Fruit fly (Drosophila melanogaster) whole organism, embryonic: ENCODE results near the gene Elp6.

Experiments used
- Asciz ChIP-seq: fragments of 200-800 bp; sonication (Bioruptor generic); optimal IDR thresholded peaks from 2 replicates; lab custom pipeline; 2017; ENCODE audit warnings: missing biosample characterization, mild to moderate bottlenecking, missing genetic modification characterization, missing genetic modification reagents
- Atf6 ChIP-seq: fragments of 200-800 bp; sonication (Bioruptor generic); IDR thresholded peaks from 2 replicates; pipeline ENCODE4 v1.3.6; 2022; ENCODE audit warnings: missing biosample characterization, missing genetic modification characterization
- CG11398 ChIP-seq: fragments of 200-800 bp; sonication (Bioruptor generic); optimal IDR thresholded peaks from 2 replicates; lab custom pipeline; 2016; ENCODE audit warnings: missing biosample characterization, missing genetic modification characterization
- CG1233 ChIP-seq: fragments of 200-800 bp; sonication (Bioruptor generic); optimal IDR thresholded peaks from 4 replicates; lab custom pipeline; 2018; ENCODE audit warnings: missing biosample characterization, mild to moderate bottlenecking, missing genetic modification characterization
- CG14667 ChIP-seq: fragments of 200-800 bp; sonication (Bioruptor generic); IDR thresholded peaks from 2 replicates; pipeline ENCODE4 v1.3.6; 2022; ENCODE audit warnings: missing biosample characterization, missing genetic modification characterization
- CG17829 ChIP-seq: fragments of 200-800 bp; optimal IDR thresholded peaks from 2 replicates; lab custom pipeline; 2019; ENCODE audit warnings: missing biosample characterization, mild to moderate bottlenecking, missing genetic modification characterization, moderate library complexity
- CG2199 ChIP-seq: fragments of 200-800 bp; sonication (Bioruptor generic); IDR thresholded peaks from 3 replicates; pipeline ENCODE4 v1.3.6; 2022; ENCODE audit warnings: missing biosample characterization, missing genetic modification characterization
- CG2875 ChIP-seq: fragments of 200-800 bp; sonication (Bioruptor generic); optimal IDR thresholded peaks from 2 replicates; lab custom pipeline; 2017; ENCODE audit warnings: missing biosample characterization, mild to moderate bottlenecking, missing genetic modification characterization, missing genetic modification reagents
- CG31365 ChIP-seq: fragments of 200-800 bp; sonication (Bioruptor generic); optimal IDR thresholded peaks from 2 replicates; lab custom pipeline; 2018; ENCODE audit warnings: missing biosample characterization, mild to moderate bottlenecking, missing genetic modification characterization
- CG4617 ChIP-seq: fragments of 200-800 bp; sonication (Bioruptor generic); optimal IDR thresholded peaks from 3 replicates; lab custom pipeline; 2016; ENCODE audit warnings: missing biosample characterization, missing genetic modification characterization, borderline replicate concordance
- CG4820 ChIP-seq: fragments of 200-800 bp; sonication (Bioruptor generic); optimal IDR thresholded peaks from 3 replicates; lab custom pipeline; 2016; ENCODE audit warnings: missing biosample characterization, missing genetic modification characterization
- CG4854 ChIP-seq: fragments of 200-800 bp; sonication (Bioruptor generic); optimal IDR thresholded peaks from 2 replicates; lab custom pipeline; 2016; ENCODE audit warnings: missing biosample characterization, missing genetic modification characterization, inconsistent platforms
- CG6175 ChIP-seq: fragments of 200-800 bp; sonication (Bioruptor generic); IDR thresholded peaks from 3 replicates; pipeline ENCODE4 v1.3.6; 2022; ENCODE audit warnings: missing biosample characterization, missing genetic modification characterization
- CG6854 ChIP-seq: fragments of 200-800 bp; sonication (Bioruptor generic); optimal IDR thresholded peaks from 3 replicates; lab custom pipeline; 2017; ENCODE audit warnings: missing biosample characterization, mild to moderate bottlenecking, missing genetic modification characterization
- CG8089 ChIP-seq: fragments of 200-800 bp; sonication (Bioruptor generic); optimal IDR thresholded peaks from 3 replicates; lab custom pipeline; 2016; ENCODE audit warnings: missing biosample characterization, missing genetic modification characterization
- CG8765 ChIP-seq: fragments of 200-800 bp; sonication (Bioruptor generic); IDR thresholded peaks from 2 replicates; pipeline ENCODE4 v1.3.6; 2022; ENCODE audit warnings: missing biosample characterization, missing genetic modification characterization
- D19B ChIP-seq: fragments of 200-800 bp; sonication (Bioruptor generic); optimal IDR thresholded peaks from 2 replicates; lab custom pipeline; 2017; ENCODE audit warnings: missing biosample characterization, mild to moderate bottlenecking, missing genetic modification characterization
- Dbx ChIP-seq: fragments of 200-800 bp; sonication (Bioruptor generic); IDR thresholded peaks from 3 replicates; pipeline ENCODE4 v1.3.6; 2022; ENCODE audit warnings: missing biosample characterization, missing genetic modification characterization
- Deaf1 ChIP-seq: fragments of 200-800 bp; optimal IDR thresholded peaks from 3 replicates; lab custom pipeline; 2019; ENCODE audit warnings: missing biosample characterization, mild to moderate bottlenecking, missing genetic modification characterization, moderate library complexity
- Dref ChIP-seq: fragments of 200-800 bp; sonication (Bioruptor generic); IDR thresholded peaks from 2 replicates; pipeline ENCODE4 v1.3.6; 2022; ENCODE audit warnings: missing biosample characterization, missing genetic modification characterization
- E2f1 ChIP-seq: fragments of 200-800 bp; sonication (Bioruptor generic); IDR thresholded peaks from 2 replicates; pipeline ENCODE4 v1.3.6; 2022; ENCODE audit warnings: missing biosample characterization, missing genetic modification characterization
- Fer3 ChIP-seq: fragments of 200-800 bp; sonication (Bioruptor generic); optimal IDR thresholded peaks from 2 replicates; lab custom pipeline; 2018; ENCODE audit warnings: missing biosample characterization, mild to moderate bottlenecking, missing genetic modification characterization, moderate library complexity
- H15 ChIP-seq: fragments of 200-800 bp; sonication (Bioruptor generic); IDR thresholded peaks from 3 replicates; pipeline ENCODE4 v1.3.6; 2022; ENCODE audit warnings: missing biosample characterization, missing genetic modification characterization
- HmgZ ChIP-seq: fragments of 200-800 bp; sonication (Bioruptor generic); optimal IDR thresholded peaks from 2 replicates; lab custom pipeline; 2018; ENCODE audit warnings: missing biosample characterization, mild to moderate bottlenecking, missing genetic modification characterization
- ase ChIP-seq: fragments of 200-800 bp; sonication (Bioruptor generic); IDR thresholded peaks from 3 replicates; pipeline ENCODE4 v1.3.6; 2022; ENCODE audit warnings: missing biosample characterization, missing genetic modification characterization
- ash1 ChIP-seq: fragments of 200-800 bp; sonication (Bioruptor generic); optimal IDR thresholded peaks from 2 replicates; lab custom pipeline; 2018; ENCODE audit warnings: missing biosample characterization, mild to moderate bottlenecking, missing genetic modification characterization
- btn ChIP-seq: fragments of 200-800 bp; sonication (Bioruptor generic); optimal IDR thresholded peaks from 2 replicates; lab custom pipeline; 2016; ENCODE audit warnings: missing biosample characterization, missing genetic modification characterization
- chif ChIP-seq, 2 experiments: fragments of 200-800 bp; sonication (Bioruptor generic); optimal IDR thresholded peaks; 3 replicates each; lab custom pipeline; 2016; ENCODE audit warnings: missing biosample characterization in 2 of 2, missing genetic modification characterization in 2 of 2
- chm ChIP-seq: fragments of 200-800 bp; sonication (Bioruptor generic); IDR thresholded peaks from 2 replicates; pipeline ENCODE4 v1.3.6; 2022; ENCODE audit warnings: missing biosample characterization, missing genetic modification characterization
- ci ChIP-seq: fragments of 200-800 bp; sonication (Bioruptor generic); IDR thresholded peaks from 3 replicates; pipeline ENCODE4 v1.3.6; 2022; ENCODE audit warnings: missing biosample characterization, missing genetic modification characterization
- danr ChIP-seq: fragments of 200-800 bp; sonication (Bioruptor generic); IDR thresholded peaks from 2 replicates; pipeline ENCODE4 v1.3.6; 2022; ENCODE audit warnings: missing biosample characterization, missing genetic modification characterization
- dati ChIP-seq: fragments of 200-800 bp; sonication (Bioruptor generic); IDR thresholded peaks from 2 replicates; pipeline ENCODE4 v1.3.6; 2022; ENCODE audit warnings: missing biosample characterization, missing genetic modification characterization
- dysf ChIP-seq: fragments of 200-800 bp; sonication (Bioruptor generic); IDR thresholded peaks from 3 replicates; pipeline ENCODE4 v1.3.6; 2022; ENCODE audit warnings: missing biosample characterization, missing genetic modification characterization
- fru ChIP-seq: fragments of >200 bp; optimal IDR thresholded peaks from 2 replicates; lab custom pipeline; 2017
- hkb ChIP-seq, 2 experiments: fragments of 200-800 bp in 1 of 2; fragments of >200 bp in 1 of 2; sonication (Bioruptor generic) in 1 of 2; IDR thresholded peaks in 1 of 2; optimal IDR thresholded peaks in 1 of 2; 2 replicates each; pipeline versions ENCODE4 v1.3.6 to Lab custom; 2017 to 2022; ENCODE audit warnings: missing biosample characterization in 1 of 2, missing genetic modification characterization in 1 of 2
- hth ChIP-seq: fragments of >200 bp; optimal IDR thresholded peaks from 2 replicates; lab custom pipeline; 2017; ENCODE audit warnings: inconsistent platforms
- lbe ChIP-seq: fragments of 200-800 bp; sonication (Bioruptor generic); optimal IDR thresholded peaks from 2 replicates; lab custom pipeline; 2016; ENCODE audit warnings: missing biosample characterization, mild to moderate bottlenecking, missing genetic modification characterization
- lov ChIP-seq, 2 experiments: fragments of 200-800 bp in 1 of 2; fragments of >200 bp in 1 of 2; sonication (Bioruptor generic) in 1 of 2; IDR thresholded peaks in 1 of 2; optimal IDR thresholded peaks in 1 of 2; 2 replicates in 1 of 2; 3 replicates in 1 of 2; pipeline versions ENCODE4 v1.3.6 to Lab custom; 2017 to 2022; ENCODE audit warnings: missing biosample characterization in 1 of 2, missing genetic modification characterization in 1 of 2
- nerfin-2 ChIP-seq: fragments of 200-800 bp; sonication (Bioruptor generic); IDR thresholded peaks from 2 replicates; pipeline ENCODE4 v1.3.6; 2022; ENCODE audit warnings: missing biosample characterization, missing genetic modification characterization; ENCODE audit not compliant: partially characterized antibody
- otp ChIP-seq: fragments of 200-800 bp; sonication (Bioruptor generic); IDR thresholded peaks from 3 replicates; pipeline ENCODE4, ENCODE4 v1.3.6; 2022; ENCODE audit warnings: missing biosample characterization, missing genetic modification characterization
- p53 ChIP-seq: fragments of 200-800 bp; sonication (Bioruptor generic); optimal IDR thresholded peaks from 2 replicates; lab custom pipeline; 2016; ENCODE audit warnings: missing biosample characterization, missing genetic modification characterization
- rib ChIP-seq: fragments of 200-800 bp; sonication (Bioruptor generic); IDR thresholded peaks from 2 replicates; pipeline ENCODE4 v1.3.6; 2022; ENCODE audit warnings: missing biosample characterization, missing genetic modification characterization
- ssp ChIP-seq: fragments of 200-800 bp; sonication (Bioruptor generic); IDR thresholded peaks from 2 replicates; pipeline ENCODE4 v1.3.6; 2022; ENCODE audit warnings: missing biosample characterization, missing genetic modification characterization
- tap ChIP-seq: fragments of 200-800 bp; optimal IDR thresholded peaks from 3 replicates; lab custom pipeline; 2019; ENCODE audit warnings: missing biosample characterization, mild to moderate bottlenecking, missing genetic modification characterization, moderate library complexity
- toy ChIP-seq: fragments of 200-800 bp; sonication (Bioruptor generic); IDR thresholded peaks from 2 replicates; pipeline ENCODE4 v1.3.6; 2022; ENCODE audit warnings: missing biosample characterization, missing genetic modification characterization
- ttk ChIP-seq: fragments of 200-800 bp; sonication (Bioruptor generic); IDR thresholded peaks from 2 replicates; pipeline ENCODE4 v2.1.2; 2022; ENCODE audit warnings: missing biosample characterization, missing genetic modification characterization
- unc-4 ChIP-seq: fragments of 200-800 bp; sonication (Bioruptor generic); IDR thresholded peaks from 2 replicates; pipeline ENCODE4 v1.3.6; 2022; ENCODE audit warnings: missing biosample characterization, missing genetic modification characterization; ENCODE audit not compliant: partially characterized antibody
- unpg ChIP-seq: fragments of 200-800 bp; sonication (Bioruptor generic); optimal IDR thresholded peaks from 3 replicates; lab custom pipeline; 2018; ENCODE audit warnings: missing biosample characterization, mild to moderate bottlenecking, missing genetic modification characterization, moderate library complexity
- z ChIP-seq: fragments of 200-800 bp; sonication (Bioruptor generic); IDR thresholded peaks from 3 replicates; pipeline ENCODE4 v1.3.6; 2022; ENCODE audit warnings: missing biosample characterization, missing genetic modification characterization

The Elp6 gene

DNA sequence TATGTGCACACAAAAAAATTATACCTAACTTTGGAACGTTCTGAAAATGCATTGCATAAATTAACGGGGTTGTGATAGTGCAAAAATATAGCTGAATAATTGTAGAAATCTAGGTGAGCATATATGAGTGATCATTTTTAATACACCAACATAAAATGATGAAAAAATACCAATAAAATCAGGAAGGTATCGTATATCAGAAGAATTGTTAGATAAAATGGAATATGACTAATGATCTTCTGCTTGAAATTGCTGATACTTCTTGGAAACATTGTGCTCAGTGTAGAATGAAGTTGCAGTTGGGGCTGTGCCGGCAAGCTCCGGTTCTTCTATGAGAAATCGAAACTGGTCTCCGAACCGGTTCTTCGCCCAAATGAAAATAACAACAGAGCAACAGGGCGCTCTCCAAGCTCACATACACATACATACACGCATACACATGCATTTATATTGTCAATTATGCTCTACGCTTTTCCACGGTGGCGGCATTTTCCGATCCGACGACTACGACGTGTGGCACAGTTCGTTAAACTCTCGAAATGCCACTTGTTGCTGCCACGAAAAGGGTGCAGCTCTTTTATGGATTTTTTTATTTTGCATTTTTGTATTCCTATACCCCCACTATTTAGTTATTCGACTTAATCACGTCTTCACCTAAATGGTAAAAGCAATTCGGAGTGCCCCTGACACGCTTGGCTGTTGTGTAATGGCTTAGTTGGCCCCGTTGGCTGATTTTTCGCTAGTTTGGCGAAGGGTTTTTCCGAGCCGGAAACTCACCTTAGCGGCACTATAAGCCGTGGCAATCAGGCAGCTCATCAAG is 34.4 kb upstream of the Elp6 start (continued):
- TF ChIP-seq CG2199: peak; percentile 85
- TF ChIP-seq hkb (optimal IDR thresholded peaks at IDR 0.05; lab: Kevin White, UChicago): no peak
- peak; percentile 89 for TF ChIP-seq hkb (GFP tag; IDR thresholded peaks at IDR 0.05; lab: Robert Waterston, UW)
- TF ChIP-seq Atf6 (GFP tag; lab: Robert Waterston, UW): peak; percentile 88
- peak; percentile 69 for TF ChIP-seq lbe (GFP tag; lab: Kevin White, UChicago)
- no peak for TF ChIP-seq hth
- TF ChIP-seq ash1 (GFP tag; lab: Kevin White, UChicago): no peak
- no peak for TF ChIP-seq unc-4 (GFP tag; lab: Robert Waterston, UW)
- TF ChIP-seq rib (GFP tag; lab: Robert Waterston, UW): peak; percentile 77
- TF ChIP-seq CG6854 (GFP tag; lab: Kevin White, UChicago): peak; percentile 63
- TF ChIP-seq Dbx (GFP tag; lab: Robert Waterston, UW): peak; percentile 42; the same call in 1 of the 3 replicates
- peak; percentile 89 for TF ChIP-seq CG11398 (GFP tag; lab: Kevin White, UChicago)
- TF ChIP-seq H15 (GFP tag; lab: Robert Waterston, UW): peak; percentile 79
- peak; percentile 83 for TF ChIP-seq CG4820
- TF ChIP-seq dati (GFP tag; lab: Robert Waterston, UW): 0 out of 2 replicates have a peak, but pooled peaks have one; percentile 23
- TF ChIP-seq lov (optimal IDR thresholded peaks at IDR 0.05; lab: Kevin White, UChicago): no peak
- no peak; the same call in 2 of the 3 replicates for TF ChIP-seq lov (GFP tag; IDR thresholded peaks at IDR 0.05; lab: Robert Waterston, UW)
- TF ChIP-seq E2f1 (GFP tag; lab: Robert Waterston, UW): peak; percentile 88
- peak; percentile 48 for TF ChIP-seq Deaf1 (tag; lab: Kevin White, UChicago)
- TF ChIP-seq ase (GFP tag; lab: Robert Waterston, UW): peak; percentile 66
- peak; percentile 71 for TF ChIP-seq D19B (GFP tag; lab: Kevin White, UChicago)
- TF ChIP-seq CG8089 (GFP tag; lab: Kevin White, UChicago): peak; percentile 84
- peak; percentile 93 for TF ChIP-seq dysf
- TF ChIP-seq CG17829 (tag; lab: Kevin White, UChicago): peak; percentile 93
- TF ChIP-seq Fer3: peak; percentile 66
- 0 out of 3 replicates have a peak, but pooled peaks have one; percentile 45 for TF ChIP-seq z (GFP tag; lab: Robert Waterston, UW)
- peak; percentile 90 for TF ChIP-seq HmgZ (tag; lab: Kevin White, UChicago)
- no peak for TF ChIP-seq fru
- TF ChIP-seq danr (GFP tag; lab: Robert Waterston, UW): peak; percentile 81
- TF ChIP-seq Dref (GFP tag; lab: Robert Waterston, UW): no peak
- TF ChIP-seq ssp (GFP tag; lab: Robert Waterston, UW): peak; percentile 68
- TF ChIP-seq chm (GFP tag; lab: Robert Waterston, UW): no peak; the same call in 1 of the 2 replicates
- TF ChIP-seq CG4617 (GFP tag; lab: Kevin White, UChicago): peak; percentile 75
- TF ChIP-seq Asciz (GFP tag; lab: Kevin White, UChicago): peak; percentile 84
- peak; percentile 82 for TF ChIP-seq tap (tag; lab: Kevin White, UChicago)
- peak; percentile 79 for TF ChIP-seq CG14667 (GFP tag; lab: Robert Waterston, UW)
- no peak for TF ChIP-seq nerfin-2
- TF ChIP-seq otp (GFP tag; lab: Robert Waterston, UW): peak; percentile 72
- TF ChIP-seq toy: peak; percentile 53; the same call in 1 of the 2 replicates
- 0 out of 3 replicates have a peak, but pooled peaks have one; percentile 32 for TF ChIP-seq CG6175
- TF ChIP-seq CG1233 (GFP tag; lab: Kevin White, UChicago): peak; percentile 72
- TF ChIP-seq CG4854 (GFP tag; lab: Kevin White, UChicago): peak; percentile 83
- peak; percentile 83 for TF ChIP-seq ttk (GFP tag; lab: Robert Waterston, UW)
- TF ChIP-seq CG31365 (tag; lab: Kevin White, UChicago): peak; percentile 67
- peak; percentile 87 for TF ChIP-seq ci (GFP tag; lab: Robert Waterston, UW)
- TF ChIP-seq btn (GFP tag; lab: Kevin White, UChicago): peak; percentile 70
- TF ChIP-seq CG8765 (GFP tag; lab: Robert Waterston, UW): no peak; the same call in 1 of the 2 replicates
- peak; percentile 86 for TF ChIP-seq CG2875 (GFP tag; lab: Kevin White, UChicago)
- peak; percentile 92 for TF ChIP-seq unpg (GFP tag; lab: Kevin White, UChicago)
- peak; percentile 69 to 90 for TF ChIP-seq chif (GFP tag; optimal IDR thresholded peaks at IDR 0.05; lab: Kevin White, UChicago)
- TF ChIP-seq p53 (GFP tag; lab: Kevin White, UChicago): peak; percentile 79
